Fruit fly (Drosophila melanogaster): ENCODE results near the gene Gr93c.

Gr93c gene

dm6 chr3R:21864484-21864883 is 19.4 kb upstream of the Gr93c start (continued):
- TF ChIP-seq fru (optimal IDR thresholded peaks at IDR 0.05) = no peak
- no peak for TF ChIP-seq ci (GFP tag; IDR thresholded peaks at IDR 0.05)
- no peak for TF ChIP-seq CG43689 (GFP tag; IDR thresholded peaks at IDR 0.05)

dm6 chr3R:21863817-21864384 is 18.8 kb upstream of the Gr93c start:
- TF ChIP-seq CG1647 (GFP tag; optimal IDR thresholded peaks at IDR 0.05) = no peak
- TF ChIP-seq CG32767 (GFP tag; IDR thresholded peaks at IDR 0.05) = no peak
- TF ChIP-seq Max (GFP tag; optimal IDR thresholded peaks at IDR 0.05) = no peak
- TF ChIP-seq tin (GFP tag; optimal IDR thresholded peaks at IDR 0.05) = no peak
- peak; percentile 8; the same call in 1 of the 2 replicates for TF ChIP-seq ap (GFP tag; IDR thresholded peaks at IDR 0.05)
- peak; percentile 24 for TF ChIP-seq gem (tag; optimal IDR thresholded peaks at IDR 0.05)
- peak; percentile 20 for TF ChIP-seq CG10209 (GFP tag; optimal IDR thresholded peaks at IDR 0.05)
- peak; percentile 19 for TF ChIP-seq sens (GFP tag)
- no peak for TF ChIP-seq da (GFP tag; optimal IDR thresholded peaks at IDR 0.05)
- no peak for TF ChIP-seq sqz (GFP tag; optimal IDR thresholded peaks at IDR 0.05)
- TF ChIP-seq sisA (GFP tag; IDR thresholded peaks at IDR 0.05) = 0 out of 2 replicates have a peak, but pooled peaks have one; percentile 7
- peak; percentile 14; the same call in 1 of the 2 replicates for TF ChIP-seq CG14441 (GFP tag; IDR thresholded peaks at IDR 0.05)
- peak; percentile 57 for TF ChIP-seq Sox102F (GFP tag; optimal IDR thresholded peaks at IDR 0.05)
- no peak for TF ChIP-seq slbo (GFP tag; IDR thresholded peaks at IDR 0.05)
- TF ChIP-seq bowl (GFP tag; IDR thresholded peaks at IDR 0.05) = peak; percentile 33; the same call in 1 of the 2 replicates
- TF ChIP-seq CG31441 (GFP tag; IDR thresholded peaks at IDR 0.05) = 0 out of 2 replicates have a peak, but pooled peaks have one; percentile 29
- peak; percentile 13 for TF ChIP-seq Oli (tag; optimal IDR thresholded peaks at IDR 0.05)
- TF ChIP-seq row (GFP tag; IDR thresholded peaks at IDR 0.05) = peak; percentile 43
- TF ChIP-seq CG17829 (tag; optimal IDR thresholded peaks at IDR 0.05) = peak; percentile 4
- TF ChIP-seq CG7839 (tag; optimal IDR thresholded peaks at IDR 0.05) = peak; percentile 20
- TF ChIP-seq dmrt99B (tag; optimal IDR thresholded peaks at IDR 0.05) = peak; percentile 51
- peak; percentile 28 for TF ChIP-seq CG18262 (tag; optimal IDR thresholded peaks at IDR 0.05)
- TF ChIP-seq lmd (GFP tag; IDR thresholded peaks at IDR 0.05) = peak; percentile 14; the same call in 1 of the 2 replicates
- TF ChIP-seq CG15269 (tag; optimal IDR thresholded peaks at IDR 0.05) = peak; percentile 32
- TF ChIP-seq CG11504 (tag; optimal IDR thresholded peaks at IDR 0.05) = peak; percentile 34
- TF ChIP-seq CG7786 (GFP tag; optimal IDR thresholded peaks at IDR 0.05) = no peak
- TF ChIP-seq so (GFP tag; IDR thresholded peaks at IDR 0.05) = no peak
- no peak for TF ChIP-seq gcm (GFP tag; optimal IDR thresholded peaks at IDR 0.05)
- TF ChIP-seq Rfx (GFP tag; IDR thresholded peaks at IDR 0.05) = 0 out of 2 replicates have a peak, but pooled peaks have one; percentile 7
- TF ChIP-seq ci (GFP tag; IDR thresholded peaks at IDR 0.05) = peak; percentile 52; the same call in 1 of the 3 replicates
- TF ChIP-seq CG13424 (tag; optimal IDR thresholded peaks at IDR 0.05) = peak; percentile 7
- TF ChIP-seq Xrp1 (GFP tag; IDR thresholded peaks at IDR 0.05) = 0 out of 2 replicates have a peak, but pooled peaks have one; percentile 35
- TF ChIP-seq CG3726 (GFP tag; IDR thresholded peaks at IDR 0.05) = no peak
- TF ChIP-seq CG10366 (GFP tag; IDR thresholded peaks at IDR 0.05) = 0 out of 2 replicates have a peak, but pooled peaks have one; percentile 9
- TF ChIP-seq grau (tag; optimal IDR thresholded peaks at IDR 0.05) = peak; percentile 3
- no peak for TF ChIP-seq CG3995 (GFP tag; optimal IDR thresholded peaks at IDR 0.05)
- peak; percentile 16 for TF ChIP-seq Kr (GFP tag; optimal IDR thresholded peaks at IDR 0.05)
- peak in 1 of 2 experiments; percentile 64 for TF ChIP-seq Hr51 (GFP tag; optimal IDR thresholded peaks at IDR 0.05)
- TF ChIP-seq unpg (GFP tag; optimal IDR thresholded peaks at IDR 0.05) = peak; percentile 2
- no peak for TF ChIP-seq CG4404 (GFP tag; IDR thresholded peaks at IDR 0.05)
- no peak for TF ChIP-seq Mrtf (GFP tag; IDR thresholded peaks at IDR 0.05)
- no peak for TF ChIP-seq CG12942 (GFP tag; optimal IDR thresholded peaks at IDR 0.05)
- peak; percentile 5 for TF ChIP-seq CG6813 (GFP tag; optimal IDR thresholded peaks at IDR 0.05)
- TF ChIP-seq CG8359 (GFP tag; optimal IDR thresholded peaks at IDR 0.05; ENCODE audit: borderline replicate concordance) = no peak
- TF ChIP-seq CG17359 (tag; optimal IDR thresholded peaks at IDR 0.05) = peak; percentile 19
- TF ChIP-seq CG17328 (GFP tag; IDR thresholded peaks at IDR 0.05) = peak; percentile 25; the same call in 1 of the 2 replicates

Measured in whole organism, embryonic.